Worm (Caenorhabditis elegans) whole organism, L4/young adult: ENCODE results near the gene C30G12.2.

Experiments used
- W03F9.2 ChIP-seq: fragments of 150-350 bp; optimal IDR thresholded peaks from 2 replicates; lab custom pipeline; 2014; ENCODE audit warnings: missing biosample characterization, missing genetic modification characterization
- him-1 ChIP-seq: sonication (generic microtip); optimal IDR thresholded peaks from 2 replicates; lab custom pipeline; 2016; ENCODE audit warnings: missing genotype, missing genetic modification reagents, missing genetic modification characterization, missing compliant biosample characterization

- TF ChIP-seq W03F9.2 (peak; percentile 82), him-1 (tag; lab: Kevin White, UChicago) (no peak)
These were observed 11.5 kb downstream of the C30G12.2 start, which contains the start of gene cul-4 for ce11 chrII:7301670-7302151.
